Worm (Caenorhabditis elegans): ENCODE data around the gene F49F1.9.
"Not testable (repeated sequence)": the region's sequence is repeated elsewhere in the genome, so short reads cannot be mapped to it uniquely, and the experiment has no call there.

The F49F1.9 gene

ce11 chrIV:4137472-4137871 lies at the start of gene F49F1.9:
Gene F49F1.9 (minus strand): TSS chrIV:4137572.
- TF ChIP-seq ztf-11 (tag; optimal IDR thresholded peaks at IDR 0.05) (no peak), unc-62 (GFP tag; optimal IDR thresholded peaks at IDR 0.05 in 1 of 2) (no peak), unc-62 (tag; optimal IDR thresholded peaks at IDR 0.05) (no peak), dmd-6 (GFP tag; IDR thresholded peaks at IDR 0.05) (no peak), tag-97 (GFP tag; IDR thresholded peaks at IDR 0.05) (no peak), F26F4.8 (GFP tag; conservative IDR thresholded peaks at IDR 0.05) (no peak), D1046.2 (GFP tag; IDR thresholded peaks at IDR 0.05) (no peak), zfp-3 (GFP tag; conservative IDR thresholded peaks at IDR 0.05) (no peak), nhr-42 (GFP tag; IDR thresholded peaks at IDR 0.05) (no peak), daf-8 (GFP tag; IDR thresholded peaks at IDR 0.05) (no peak), F49E8.2 (tag; optimal IDR thresholded peaks at IDR 0.05; ENCODE audit: borderline replicate concordance) (no peak), nhr-10 (tag; optimal IDR thresholded peaks at IDR 0.05) (no peak), T20F7.1 (GFP tag; optimal IDR thresholded peaks at IDR 0.05) (no peak), mxl-2 (GFP tag; conservative IDR thresholded peaks at IDR 0.05) (no peak), ZK546.5 (tag; optimal IDR thresholded peaks at IDR 0.05) (no peak), lin-15B (tag; optimal IDR thresholded peaks at IDR 0.05) (no peak), hif-1 (tag; optimal IDR thresholded peaks at IDR 0.05) (no peak)

ce11 chrIV:4186099-4186498 lies 48.7 kb upstream of the F49F1.9 start, which contains the start of gene K08D10.11:
Gene K08D10.11 (minus strand): TSS chrIV:4186199.
- TF ChIP-seq lim-7 (GFP tag; IDR thresholded peaks at IDR 0.05); nhr-6 (tag; optimal IDR thresholded peaks at IDR 0.05); ceh-44 (GFP tag; IDR thresholded peaks at IDR 0.05): not testable (repeated sequence)

- TF ChIP-seq nhr-42 (GFP tag; IDR thresholded peaks at IDR 0.05): peak; percentile 97
- TF ChIP-seq T26A8.4 (GFP tag; IDR thresholded peaks at IDR 0.05): peak; percentile 96
- peak; percentile 88 for TF ChIP-seq saeg-2 (GFP tag; IDR thresholded peaks at IDR 0.05)
- peak; percentile 3 for TF ChIP-seq hlh-11 (tag; optimal IDR thresholded peaks at IDR 0.05)
- peak; percentile 95 for TF ChIP-seq tra-1 (GFP tag; IDR thresholded peaks at IDR 0.05)
- peak; percentile 92 for TF ChIP-seq ctbp-1 (GFP tag; IDR thresholded peaks at IDR 0.05)
- TF ChIP-seq set-16 (GFP tag; IDR thresholded peaks at IDR 0.05): peak; percentile 51; the same call in 1 of the 2 replicates
- TF ChIP-seq arid-1 (GFP tag; conservative IDR thresholded peaks at IDR 0.05): peak; percentile 84
- peak; percentile 82 for TF ChIP-seq ZK337.2 (GFP tag; IDR thresholded peaks at IDR 0.05)
- peak; percentile 98 for TF ChIP-seq hmg-1.1 (GFP tag; IDR thresholded peaks at IDR 0.05)
- TF ChIP-seq dmd-8 (GFP tag; IDR thresholded peaks at IDR 0.05): 0 out of 2 replicates have a peak, but pooled peaks have one; percentile 12
- peak; percentile 70 for TF ChIP-seq Y48G9A.11 (GFP tag; IDR thresholded peaks at IDR 0.05)
- TF ChIP-seq php-3 (GFP tag; IDR thresholded peaks at IDR 0.05): peak; percentile 92
- peak; percentile 95 for TF ChIP-seq egl-43 (GFP tag; IDR thresholded peaks at IDR 0.05)
- TF ChIP-seq mes-2 (tag; optimal IDR thresholded peaks at IDR 0.05; ENCODE audit: poor library complexity, severe bottlenecking): peak; percentile 53
- TF ChIP-seq mxl-2 (GFP tag; conservative IDR thresholded peaks at IDR 0.05): 0 out of 2 replicates have a peak, but pooled peaks have one; percentile 14
- TF ChIP-seq lin-1 (GFP tag; IDR thresholded peaks at IDR 0.05): 0 out of 2 replicates have a peak, but pooled peaks have one; percentile 43
- TF ChIP-seq D1046.2 (GFP tag; IDR thresholded peaks at IDR 0.05): peak; percentile 96
- peak; percentile 93 for TF ChIP-seq zfp-3 (GFP tag; conservative IDR thresholded peaks at IDR 0.05)
- peak; percentile 81 for TF ChIP-seq vab-7 (GFP tag; IDR thresholded peaks at IDR 0.05)
- peak; percentile 95 for TF ChIP-seq dmd-6 (GFP tag; IDR thresholded peaks at IDR 0.05)
- peak; percentile 32 for TF ChIP-seq rbr-2 (tag; optimal IDR thresholded peaks at IDR 0.05)
- TF ChIP-seq lsy-2 (tag; optimal IDR thresholded peaks at IDR 0.05): peak; percentile 28 to 77
- peak; percentile 82; the same call in 1 of the 2 replicates for TF ChIP-seq daf-8 (GFP tag; IDR thresholded peaks at IDR 0.05)
- TF ChIP-seq pha-4 (GFP tag; IDR thresholded peaks at IDR 0.05): peak; percentile 85
- not testable (repeated sequence) for TF ChIP-seq pha-4 (tag; optimal IDR thresholded peaks at IDR 0.05)
- TF ChIP-seq lin-38 (GFP tag; IDR thresholded peaks at IDR 0.05): peak; percentile 100
- TF ChIP-seq lin-29 (GFP tag; IDR thresholded peaks at IDR 0.05): peak; percentile 98
- peak; percentile 83 for TF ChIP-seq mdt-29 (GFP tag; IDR thresholded peaks at IDR 0.05)
- peak; percentile 98 for TF ChIP-seq ceh-20 (GFP tag; IDR thresholded peaks at IDR 0.05)
- peak; percentile 33 for TF ChIP-seq dpl-1 (GFP tag; optimal IDR thresholded peaks at IDR 0.05)
- peak; percentile 95 for TF ChIP-seq dmd-9 (GFP tag; IDR thresholded peaks at IDR 0.05)
- TF ChIP-seq nhr-41 (GFP tag; IDR thresholded peaks at IDR 0.05): 0 out of 2 replicates have a peak, but pooled peaks have one; percentile 30
These were observed 47.4 kb upstream of the F49F1.9 start for ce11 chrIV:4184767-4185166.

All from whole organism, L4 larva.